Worm (Caenorhabditis elegans): ENCODE results near the gene srw-145.

The srw-145 gene

ce11 chrV:13960916-13961315, 24.0 kb downstream of the srw-145 start, which contains the start of gene srh-24:
Gene srh-24, minus strand, starts transcription at chrV:13961016.
- TF ChIP-seq lin-13 (GFP tag; optimal IDR thresholded peaks at IDR 0.05) = no peak
- no peak for TF ChIP-seq zfp-3 (GFP tag; conservative IDR thresholded peaks at IDR 0.05)
- no peak for TF ChIP-seq madf-5 (GFP tag; IDR thresholded peaks at IDR 0.05)
- no peak for TF ChIP-seq nhr-28 (tag; optimal IDR thresholded peaks at IDR 0.05)
- TF ChIP-seq ZK337.2 (GFP tag; IDR thresholded peaks at IDR 0.05) = no peak
- no peak for TF ChIP-seq zfp-2 (tag; optimal IDR thresholded peaks at IDR 0.05)
- no peak for TF ChIP-seq T26A8.4 (GFP tag; IDR thresholded peaks at IDR 0.05)

ce11 chrV:13961927-13962419, 25.0 kb downstream of the srw-145 start, which contains the start of the genes algn-13 and R10D12.13:
Gene algn-13, minus strand, starts transcription at chrV:13961977.
Gene R10D12.13, plus strand, starts transcription at chrV:13962417.
- TF ChIP-seq dpl-1 (GFP tag; optimal IDR thresholded peaks at IDR 0.05) = peak; percentile 70
- TF ChIP-seq hlh-11 (tag; optimal IDR thresholded peaks at IDR 0.05) = peak; percentile 55
- no peak for TF ChIP-seq lsy-2 (tag; optimal IDR thresholded peaks at IDR 0.05)
- peak; percentile 61 for TF ChIP-seq dve-1 (tag; optimal IDR thresholded peaks at IDR 0.05; ENCODE audit: insufficient read depth)
- TF ChIP-seq unc-130 (GFP tag; optimal IDR thresholded peaks at IDR 0.05) = peak; percentile 72
- TF ChIP-seq lin-15B (tag; optimal IDR thresholded peaks at IDR 0.05) = no peak
- no peak for TF ChIP-seq nhr-10 (tag; optimal IDR thresholded peaks at IDR 0.05)
- TF ChIP-seq nhr-6 (tag; optimal IDR thresholded peaks at IDR 0.05) = peak; percentile 35
- peak; percentile 54 for TF ChIP-seq duxl-1 (tag; optimal IDR thresholded peaks at IDR 0.05; ENCODE audit: poor library complexity)
- peak; percentile 73; the same call in 1 of the 2 replicates for TF ChIP-seq pha-4 (GFP tag; IDR thresholded peaks at IDR 0.05)
- no peak for TF ChIP-seq pha-4 (tag; optimal IDR thresholded peaks at IDR 0.05)
- TF ChIP-seq zip-2 (tag; optimal IDR thresholded peaks at IDR 0.05) = no peak
- TF ChIP-seq Y48G9A.11 (GFP tag; IDR thresholded peaks at IDR 0.05) = 0 out of 2 replicates have a peak, but pooled peaks have one; percentile 32
- TF ChIP-seq nhr-11 (tag; optimal IDR thresholded peaks at IDR 0.05) = peak; percentile 1
- peak; percentile 32 for TF ChIP-seq rbr-2 (tag; optimal IDR thresholded peaks at IDR 0.05)
- TF ChIP-seq daf-16 (GFP tag; optimal IDR thresholded peaks at IDR 0.05) = no peak
- TF ChIP-seq daf-16 (tag; optimal IDR thresholded peaks at IDR 0.05) = peak; percentile 27
- no peak for TF ChIP-seq ceh-44 (GFP tag; IDR thresholded peaks at IDR 0.05)
- TF ChIP-seq ces-1 (GFP tag; optimal IDR thresholded peaks at IDR 0.05) = peak; percentile 5
- peak; percentile 43; the same call in 1 of the 2 replicates for TF ChIP-seq ctbp-1 (GFP tag; IDR thresholded peaks at IDR 0.05)
- TF ChIP-seq T20F7.1 (GFP tag; optimal IDR thresholded peaks at IDR 0.05) = no peak
- peak; percentile 19 for TF ChIP-seq nhr-28 (tag; optimal IDR thresholded peaks at IDR 0.05)
- peak; percentile 61; the same call in 1 of the 2 replicates for TF ChIP-seq snpc-1.2 (GFP tag; IDR thresholded peaks at IDR 0.05)
- TF ChIP-seq arid-1 (GFP tag; conservative IDR thresholded peaks at IDR 0.05) = peak; percentile 56; the same call in 1 of the 2 replicates
- TF ChIP-seq nhr-102 (tag; optimal IDR thresholded peaks at IDR 0.05) = peak; percentile 19
- no peak for TF ChIP-seq daf-8 (GFP tag; IDR thresholded peaks at IDR 0.05)
- peak; percentile 81 for TF ChIP-seq aha-1 (tag)
- no peak for TF ChIP-seq Y5F2A.4 (GFP tag; optimal IDR thresholded peaks at IDR 0.05)
- peak; percentile 82 for TF ChIP-seq lin-38 (GFP tag; IDR thresholded peaks at IDR 0.05)
- peak; percentile 41 for TF ChIP-seq spr-1 (tag; optimal IDR thresholded peaks at IDR 0.05)
- TF ChIP-seq hmg-1.1 (GFP tag; IDR thresholded peaks at IDR 0.05) = peak; percentile 63
- TF ChIP-seq F26F4.8 (GFP tag; conservative IDR thresholded peaks at IDR 0.05) = no peak
- peak; percentile 58; the same call in 1 of the 2 replicates for TF ChIP-seq T26A8.4 (GFP tag; IDR thresholded peaks at IDR 0.05)
- peak; percentile 93 for TF ChIP-seq mes-2 (tag; optimal IDR thresholded peaks at IDR 0.05; ENCODE audit: poor library complexity, severe bottlenecking)
- no peak for TF ChIP-seq nhr-42 (GFP tag; IDR thresholded peaks at IDR 0.05)
- no peak for TF ChIP-seq nhr-48 (tag; optimal IDR thresholded peaks at IDR 0.05)
- no peak for TF ChIP-seq cey-2 (tag; optimal IDR thresholded peaks at IDR 0.05; ENCODE audit: borderline replicate concordance, insufficient read depth)
- TF ChIP-seq F10B5.3 (tag; optimal IDR thresholded peaks at IDR 0.05) = no peak
- TF ChIP-seq lin-13 (GFP tag; optimal IDR thresholded peaks at IDR 0.05) = peak; percentile 7
- TF ChIP-seq mdl-1 (tag; optimal IDR thresholded peaks at IDR 0.05) = no peak
- peak in 1 of 2 experiments; percentile 10 for TF ChIP-seq hif-1 (tag; optimal IDR thresholded peaks at IDR 0.05)
